Worm (Caenorhabditis elegans): ENCODE data around the gene F53F8.3.

ce11 chrV:20711733-20712132, 22.4 kb upstream of the F53F8.3 start:
- TF ChIP-seq cog-1 (tag; optimal IDR thresholded peaks at IDR 0.05) (peak; percentile 43), med-1 (GFP tag; optimal IDR thresholded peaks at IDR 0.05; ENCODE audit: insufficient read depth) (no peak), ref-1 (GFP tag; conservative IDR thresholded peaks at IDR 0.05) (no peak), tab-1 (GFP tag; IDR thresholded peaks at IDR 0.05) (no peak)
